Worm (Caenorhabditis elegans): ENCODE measurements around the gene T11F8.5.

Gene T11F8.5

ce11 chrIV:5493692-5494091 is 10.9 kb downstream of the T11F8.5 start, which contains the start of gene B0273.1:
Gene B0273.1 (plus strand): TSS chrIV:5493992.
- TF ChIP-seq unc-86 (tag; optimal IDR thresholded peaks at IDR 0.05) (no peak), nfya-1 (tag; optimal IDR thresholded peaks at IDR 0.05) (no peak)

- TF ChIP-seq madf-2 (tag; optimal IDR thresholded peaks at IDR 0.05) (no peak), rnt-1 (tag; optimal IDR thresholded peaks at IDR 0.05) (no peak), dmd-4 (tag; optimal IDR thresholded peaks at IDR 0.05; ENCODE audit: borderline replicate concordance) (no peak), hlh-6 (tag; optimal IDR thresholded peaks at IDR 0.05) (no peak), mec-3 (tag; optimal IDR thresholded peaks at IDR 0.05; ENCODE audit: borderline replicate concordance) (no peak), fkh-10 (GFP tag; optimal IDR thresholded peaks at IDR 0.05) (no peak), ceh-19 (GFP tag; optimal IDR thresholded peaks at IDR 0.05) (no peak), ama-1 (optimal IDR thresholded peaks at IDR 0.05) (no peak)
These were observed 11.3 kb downstream of the T11F8.5 start for ce11 chrIV:5494099-5494498.

ce11 chrIV:5501414-5501813 is 18.6 kb downstream of the T11F8.5 start:
- no peak for TF ChIP-seq ref-2 (tag; optimal IDR thresholded peaks at IDR 0.05)
- TF ChIP-seq npax-4 (tag; optimal IDR thresholded peaks at IDR 0.05), result no peak
- peak; percentile 58 for TF ChIP-seq unc-42 (tag; optimal IDR thresholded peaks at IDR 0.05)

ce11 chrIV:5502610-5503009 is 19.8 kb downstream of the T11F8.5 start:
- no peak for TF ChIP-seq ceh-22 (tag; optimal IDR thresholded peaks at IDR 0.05)
- no peak for TF ChIP-seq ceh-9 (tag; optimal IDR thresholded peaks at IDR 0.05)
- no peak for TF ChIP-seq ztf-16 (tag; optimal IDR thresholded peaks at IDR 0.05)
- peak; percentile 1 for TF ChIP-seq nfya-1 (tag; optimal IDR thresholded peaks at IDR 0.05)
- no peak for TF ChIP-seq ceh-18 (tag; optimal IDR thresholded peaks at IDR 0.05)
- TF ChIP-seq ceh-2 (tag; optimal IDR thresholded peaks at IDR 0.05), result no peak
- peak; percentile 33 for TF ChIP-seq unc-42 (tag; optimal IDR thresholded peaks at IDR 0.05)
- no peak for TF ChIP-seq nhr-11 (tag; optimal IDR thresholded peaks at IDR 0.05)
- no peak for TF ChIP-seq sdc-2 (tag; optimal IDR thresholded peaks at IDR 0.05)
- TF ChIP-seq eyg-1 (tag; optimal IDR thresholded peaks at IDR 0.05), result no peak

- TF ChIP-seq elt-2 (tag; optimal IDR thresholded peaks at IDR 0.05) (peak; percentile 55), unc-3 (GFP tag; conservative IDR thresholded peaks at IDR 0.05) (no peak), unc-3 (tag; optimal IDR thresholded peaks at IDR 0.05) (no peak), unc-55 (GFP tag; optimal IDR thresholded peaks at IDR 0.05) (peak; percentile 25)
These were observed 23.8 kb downstream of the T11F8.5 start for ce11 chrIV:5506642-5507041.

- no peak for TF ChIP-seq ama-1 (optimal IDR thresholded peaks at IDR 0.05)
- TF ChIP-seq zip-5 (tag; optimal IDR thresholded peaks at IDR 0.05), result no peak
- TF ChIP-seq pha-2 (tag; optimal IDR thresholded peaks at IDR 0.05), result no peak
- no peak for TF ChIP-seq pag-3 (tag; optimal IDR thresholded peaks at IDR 0.05; ENCODE audit: borderline replicate concordance)
- TF ChIP-seq ceh-24 (tag; optimal IDR thresholded peaks at IDR 0.05), result no peak
- TF ChIP-seq tbx-2 (tag; optimal IDR thresholded peaks at IDR 0.05), result peak; percentile 18
- peak; percentile 25 for TF ChIP-seq rnt-1 (tag; optimal IDR thresholded peaks at IDR 0.05)
- TF ChIP-seq unc-55 (GFP tag; optimal IDR thresholded peaks at IDR 0.05), result peak; percentile 68
- no peak for TF ChIP-seq npax-4 (tag; optimal IDR thresholded peaks at IDR 0.05)
These were observed 24.9 kb downstream of the T11F8.5 start for ce11 chrIV:5507754-5508153.

- TF ChIP-seq elt-4 (tag; optimal IDR thresholded peaks at IDR 0.05) (no peak), ets-4 (tag; optimal IDR thresholded peaks at IDR 0.05) (no peak), odd-2 (tag; optimal IDR thresholded peaks at IDR 0.05) (no peak)
These were observed 32.0 kb downstream of the T11F8.5 start for ce11 chrIV:5514789-5515188.
